Worm (Caenorhabditis elegans) whole organism, young adult: ENCODE data around the gene egg-3.
"Not testable (repeated sequence)": the region's sequence is repeated elsewhere in the genome, so short reads cannot be mapped to it uniquely, and the experiment has no call there.

Experiments
- F37B4.10 ChIP-seq: fragments of 200-800 bp; sonication (Bioruptor generic); IDR thresholded peaks from 2 replicates; pipeline ENCODE4 v1.3.6; 2022; ENCODE audit warnings: missing genetic modification characterization, missing compliant biosample characterization
- Y53F4B.3 ChIP-seq: fragments of 200-800 bp; sonication (Bioruptor generic); IDR thresholded peaks from 2 replicates; pipeline ENCODE4 v1.3.6; 2022; ENCODE audit warnings: missing genetic modification reagents, missing genetic modification characterization, missing compliant biosample characterization
- akir-1 ChIP-seq: fragments of 200-800 bp; sonication (Bioruptor generic); optimal IDR thresholded peaks from 2 replicates; lab custom pipeline; 2018; ENCODE audit warnings: mild to moderate bottlenecking, missing genetic modification characterization, moderate library complexity, missing compliant biosample characterization
- aptf-2 ChIP-seq: fragments of 200-800 bp; sonication (Bioruptor generic); conservative IDR thresholded peaks from 2 replicates; pipeline ENCODE4 v1.3.6; 2022; ENCODE audit warnings: missing genetic modification reagents, missing genetic modification characterization, missing compliant biosample characterization
- bed-2 ChIP-seq: fragments of 200-800 bp; sonication (Bioruptor generic); IDR thresholded peaks from 2 replicates; pipeline ENCODE4 v1.3.6; 2022; ENCODE audit warnings: missing genetic modification reagents, missing genetic modification characterization, missing compliant biosample characterization
- snpc-4 ChIP-seq, 5 experiments: fragments of 150-350 bp in 1 of 5; sonication (generic microtip) in 4 of 5; optimal IDR thresholded peaks; 2 replicates each; lab custom pipeline; 2014 to 2018; ENCODE audit warnings: missing genetic modification characterization in 5 of 5, missing biosample characterization in 3 of 5, antibody characterized with exemption in 2 of 5, mild to moderate bottlenecking in 2 of 5, missing compliant biosample characterization in 2 of 5, missing genotype in 2 of 5, moderate library complexity in 2 of 5, missing genetic modification reagents in 1 of 5

- not testable (repeated sequence) for TF ChIP-seq F37B4.10 (GFP tag; lab: Robert Waterston, UW); Y53F4B.3 (GFP tag; lab: Robert Waterston, UW); snpc-4 (GFP tag; optimal IDR thresholded peaks at IDR 0.05; lab: Kevin White, UChicago); snpc-4 (tag; optimal IDR thresholded peaks at IDR 0.05; lab: Kevin White, UChicago); akir-1; aptf-2; bed-2 (GFP tag; lab: Robert Waterston, UW)
Observed at ce11 chrII:10922874-10923273, 38.6 kb upstream of the egg-3 start, which contains the start of gene Y19D2B.1.
